Worm (Caenorhabditis elegans) whole organism, young adult: ENCODE data around the gene mpdu-1.

Source experiments
- F23B12.7 ChIP-seq: sonication (generic microtip); optimal IDR thresholded peaks from 2 replicates; lab custom pipeline; 2017; ENCODE audit warnings: missing genetic modification characterization, mild to moderate bottlenecking, missing compliant biosample characterization, antibody characterized with exemption, moderate library complexity; ENCODE audit not compliant: insufficient read depth
- F37B4.10 ChIP-seq: fragments of 200-800 bp; sonication (Bioruptor generic); IDR thresholded peaks from 2 replicates; pipeline ENCODE4 v1.3.6; 2022; ENCODE audit warnings: missing genetic modification characterization, missing compliant biosample characterization
- F39B2.1 ChIP-seq: fragments of 200-800 bp; sonication (Bioruptor generic); IDR thresholded peaks from 2 replicates; pipeline ENCODE4 v1.3.6; 2022; ENCODE audit warnings: missing genetic modification reagents, missing genetic modification characterization, missing compliant biosample characterization
- F52B5.7 ChIP-seq: sonication (generic microtip); optimal IDR thresholded peaks from 2 replicates; lab custom pipeline; 2016; ENCODE audit warnings: mild to moderate bottlenecking, missing genetic modification characterization, missing compliant biosample characterization
- T07F8.4 ChIP-seq: sonication (generic microtip); optimal IDR thresholded peaks from 2 replicates; lab custom pipeline; 2016; ENCODE audit warnings: mild to moderate bottlenecking, missing genetic modification characterization, moderate library complexity, missing compliant biosample characterization
- Y53G8AR.9 ChIP-seq: fragments of 200-800 bp; sonication (Bioruptor generic); conservative IDR thresholded peaks from 2 replicates; pipeline ENCODE4 v1.3.6; 2022; ENCODE audit warnings: missing genetic modification reagents, missing genetic modification characterization, missing compliant biosample characterization
- atf-7 ChIP-seq: sonication (generic microtip); optimal IDR thresholded peaks from 2 replicates; lab custom pipeline; 2017; ENCODE audit warnings: mild to moderate bottlenecking, missing genetic modification characterization, missing compliant biosample characterization
- athp-1 ChIP-seq: sonication (generic microtip); optimal IDR thresholded peaks from 2 replicates; lab custom pipeline; 2017; ENCODE audit warnings: mild to moderate bottlenecking, missing genetic modification characterization, missing compliant biosample characterization
- attf-3 ChIP-seq: fragments of 200-800 bp; sonication (Bioruptor generic); conservative IDR thresholded peaks from 2 replicates; pipeline ENCODE4 v1.3.6; 2022; ENCODE audit warnings: missing genetic modification reagents, missing genetic modification characterization, missing compliant biosample characterization
- bed-1 ChIP-seq: fragments of 200-800 bp; sonication (Bioruptor generic); IDR thresholded peaks from 2 replicates; pipeline ENCODE4 v1.3.6; 2022; ENCODE audit warnings: missing genetic modification reagents, missing genetic modification characterization, missing compliant biosample characterization
- cebp-2 ChIP-seq: fragments of 200-800 bp; sonication (Bioruptor generic); IDR thresholded peaks from 2 replicates; pipeline ENCODE4 v1.3.6; 2022; ENCODE audit warnings: missing genetic modification characterization, missing compliant biosample characterization
- ceh-58 ChIP-seq: fragments of 200-800 bp; sonication (Bioruptor generic); IDR thresholded peaks from 2 replicates; pipeline ENCODE4 v1.3.6; 2022; ENCODE audit warnings: missing genetic modification characterization, missing compliant biosample characterization
- egl-18 ChIP-seq: fragments of 200-800 bp; sonication (Bioruptor generic); IDR thresholded peaks from 2 replicates; pipeline ENCODE4 v1.3.6; 2022; ENCODE audit warnings: missing genetic modification reagents, missing genetic modification characterization, missing compliant biosample characterization
- ekl-4 ChIP-seq: fragments of 200-800 bp; sonication (Bioruptor generic); IDR thresholded peaks from 2 replicates; pipeline ENCODE4 v1.3.6; 2022; ENCODE audit warnings: missing genetic modification reagents, missing genetic modification characterization, missing compliant biosample characterization
- hlh-12 ChIP-seq: sonication (generic microtip); optimal IDR thresholded peaks from 2 replicates; lab custom pipeline; 2016; ENCODE audit warnings: missing genetic modification characterization, missing compliant biosample characterization
- let-607 ChIP-seq, 2 experiments: fragments of 200-800 bp in 1 of 2; sonication (Bioruptor generic) in 1 of 2; sonication (generic microtip) in 1 of 2; optimal IDR thresholded peaks; 2 replicates each; lab custom pipeline; 2016 to 2018; ENCODE audit warnings: mild to moderate bottlenecking in 2 of 2, missing compliant biosample characterization in 2 of 2, missing genetic modification characterization in 2 of 2, moderate library complexity in 2 of 2, missing genotype in 1 of 2
- lin-40 ChIP-seq: sonication (generic microtip); optimal IDR thresholded peaks from 2 replicates; lab custom pipeline; 2016; ENCODE audit warnings: missing genetic modification characterization, mild to moderate bottlenecking, missing compliant biosample characterization, missing genotype, missing genetic modification reagents
- lin-54 ChIP-seq: fragments of 200-800 bp; sonication (Bioruptor generic); optimal IDR thresholded peaks from 2 replicates; lab custom pipeline; 2018; ENCODE audit warnings: mild to moderate bottlenecking, missing genetic modification characterization, missing compliant biosample characterization
- lir-1 ChIP-seq: fragments of 200-800 bp; sonication (Bioruptor generic); conservative IDR thresholded peaks from 2 replicates; pipeline ENCODE4 v1.3.6; 2022; ENCODE audit warnings: missing genetic modification reagents, missing genetic modification characterization, missing compliant biosample characterization
- madf-6 ChIP-seq: fragments of 200-800 bp; sonication (Bioruptor generic); IDR thresholded peaks from 2 replicates; pipeline ENCODE4 v1.3.6; 2022; ENCODE audit warnings: missing genetic modification reagents, missing genetic modification characterization, missing compliant biosample characterization
- mel-28 ChIP-seq: sonication (generic microtip); optimal IDR thresholded peaks from 2 replicates; lab custom pipeline; 2016; ENCODE audit warnings: borderline replicate concordance, mild to moderate bottlenecking, missing genetic modification characterization, missing compliant biosample characterization
- mes-4 ChIP-seq: sonication (generic microtip); optimal IDR thresholded peaks from 2 replicates; lab custom pipeline; 2016; ENCODE audit warnings: missing genotype, missing genetic modification characterization, missing compliant biosample characterization
- mxl-1 ChIP-seq: sonication (generic microtip); optimal IDR thresholded peaks from 2 replicates; lab custom pipeline; 2016; ENCODE audit warnings: missing genetic modification characterization, missing compliant biosample characterization
- nfyb-1 ChIP-seq: fragments of 200-800 bp; sonication (Bioruptor generic); IDR thresholded peaks from 2 replicates; pipeline ENCODE4 v1.3.6; 2022; ENCODE audit warnings: missing genetic modification reagents, missing genetic modification characterization, missing compliant biosample characterization
- nhr-80 ChIP-seq: sonication (generic microtip); optimal IDR thresholded peaks from 2 replicates; lab custom pipeline; 2016; ENCODE audit warnings: missing genetic modification characterization, missing compliant biosample characterization
- pha-4 ChIP-seq: fragments of 150-350 bp; sonication (generic microtip); optimal IDR thresholded peaks from 2 replicates; lab custom pipeline; 2014; ENCODE audit warnings: missing biosample characterization, missing genetic modification reagents, missing genetic modification characterization
- rcor-1 ChIP-seq: fragments of 200-800 bp; sonication (Bioruptor generic); IDR thresholded peaks from 2 replicates; pipeline ENCODE4 v1.3.6; 2022; ENCODE audit warnings: missing genetic modification reagents, missing genetic modification characterization, missing compliant biosample characterization
- sea-2 ChIP-seq: fragments of 200-800 bp; sonication (Bioruptor generic); IDR thresholded peaks from 2 replicates; pipeline ENCODE4 v1.3.6; 2022; ENCODE audit warnings: missing genetic modification characterization, missing compliant biosample characterization
- snpc-1.3 ChIP-seq: sonication (generic microtip); optimal IDR thresholded peaks from 2 replicates; lab custom pipeline; 2017; ENCODE audit warnings: missing genetic modification characterization, mild to moderate bottlenecking, missing compliant biosample characterization, antibody characterized with exemption, moderate library complexity, missing genotype, missing genetic modification reagents; ENCODE audit not compliant: insufficient read depth
- snpc-4 ChIP-seq, 5 experiments: fragments of 150-350 bp in 1 of 5; sonication (generic microtip) in 4 of 5; optimal IDR thresholded peaks; 2 replicates each; lab custom pipeline; 2014 to 2018; ENCODE audit warnings: missing genetic modification characterization in 5 of 5, missing biosample characterization in 3 of 5, antibody characterized with exemption in 2 of 5, mild to moderate bottlenecking in 2 of 5, missing compliant biosample characterization in 2 of 5, missing genotype in 2 of 5, moderate library complexity in 2 of 5, missing genetic modification reagents in 1 of 5
- somi-1 ChIP-seq: fragments of 200-800 bp; sonication (Bioruptor generic); optimal IDR thresholded peaks from 2 replicates; lab custom pipeline; 2018; ENCODE audit warnings: mild to moderate bottlenecking, missing genetic modification characterization, missing compliant biosample characterization
- sptf-2 ChIP-seq: fragments of 200-800 bp; sonication (Bioruptor generic); optimal IDR thresholded peaks from 2 replicates; lab custom pipeline; 2018; ENCODE audit warnings: mild to moderate bottlenecking, missing genetic modification characterization, missing compliant biosample characterization
- tbx-9 ChIP-seq: sonication (generic microtip); optimal IDR thresholded peaks from 2 replicates; lab custom pipeline; 2016; ENCODE audit warnings: borderline replicate concordance, missing genetic modification characterization, inconsistent platforms, missing compliant biosample characterization
- ztf-25 ChIP-seq: fragments of 200-800 bp; sonication (Bioruptor generic); IDR thresholded peaks from 2 replicates; pipeline ENCODE4 v1.3.6; 2022; ENCODE audit warnings: missing genetic modification reagents, missing genetic modification characterization, missing compliant biosample characterization

The mpdu-1 gene

DNA sequence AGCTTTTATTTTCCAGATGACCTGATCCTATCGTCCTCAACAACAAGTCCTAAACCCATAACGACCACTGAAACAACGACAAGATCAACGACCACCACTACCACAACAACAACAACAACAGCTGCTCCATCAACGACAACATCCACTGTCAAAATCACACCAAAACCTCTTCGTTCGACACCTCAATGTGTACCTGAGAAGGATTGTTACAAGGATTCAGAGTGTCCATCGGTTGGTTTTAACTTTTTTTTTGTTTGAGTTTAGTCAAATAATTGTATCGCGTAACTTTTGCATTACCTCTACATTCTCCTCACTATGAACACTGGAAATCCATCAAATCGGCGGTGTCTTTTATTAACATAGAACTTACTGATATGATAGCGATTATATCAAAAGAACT lies 21.1 kb upstream of the mpdu-1 start:
- TF ChIP-seq athp-1 = no peak

DNA sequence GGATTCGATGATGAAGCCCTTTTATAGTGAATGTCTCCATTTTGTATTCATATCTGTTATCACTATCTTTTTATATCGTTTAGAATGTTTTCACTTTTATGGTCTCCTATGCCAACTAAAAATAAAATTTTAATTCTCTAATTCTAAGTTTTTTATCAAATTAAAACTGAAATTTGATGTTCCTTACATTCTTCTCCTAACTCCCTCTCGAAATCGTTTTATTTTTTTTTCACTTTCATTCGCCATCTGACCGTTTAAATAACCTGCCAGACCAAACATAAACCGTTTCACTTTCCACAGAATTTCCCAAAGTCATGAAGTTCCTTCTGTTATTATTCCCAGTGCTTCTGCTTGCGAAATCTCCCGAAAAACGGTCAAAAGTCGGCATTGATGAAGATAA lies 20.2 kb upstream of the mpdu-1 start, which contains the start of gene F52E1.5:
F52E1.5 (plus strand) TSS at position 301 of the 400 bp plus-strand sequence.
- TF ChIP-seq snpc-4 (GFP tag; optimal IDR thresholded peaks at IDR 0.05; lab: Kevin White, UChicago) = no peak
- no peak for TF ChIP-seq snpc-4 (tag; optimal IDR thresholded peaks at IDR 0.05; lab: Kevin White, UChicago)
- TF ChIP-seq lir-1 (GFP tag; lab: Robert Waterston, UW) = no peak
- TF ChIP-seq mel-28 = no peak
- TF ChIP-seq snpc-1.3 (tag; lab: Kevin White, UChicago) = no peak
- no peak for TF ChIP-seq bed-1 (GFP tag; lab: Robert Waterston, UW)
- no peak for TF ChIP-seq tbx-9
- TF ChIP-seq nfyb-1 = no peak
- no peak for TF ChIP-seq ztf-25 (GFP tag; lab: Robert Waterston, UW)

DNA sequence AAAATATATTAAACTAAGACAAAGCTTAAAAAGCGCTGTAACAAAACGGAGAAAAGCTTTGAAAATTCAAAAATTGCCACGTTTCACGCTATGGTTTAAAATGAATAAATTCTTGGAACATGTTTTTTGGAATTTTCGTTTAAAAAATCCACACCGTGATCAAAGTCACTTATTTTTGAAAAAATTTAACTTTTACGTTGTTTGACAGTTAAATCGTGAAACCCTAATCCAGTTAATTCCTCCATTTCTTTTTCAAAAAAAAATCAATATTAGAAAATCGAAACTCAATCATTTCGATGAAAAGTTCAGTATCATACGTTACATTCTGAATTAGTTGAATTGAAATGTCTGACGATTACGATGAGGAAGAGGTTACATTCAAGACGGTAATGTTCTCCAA lies 16.9 kb upstream of the mpdu-1 start, which contains the start of gene F38E1.3:
F38E1.3 (plus strand) TSS at position 301 of the 400 bp plus-strand sequence.
- TF ChIP-seq madf-6 (no peak), egl-18 (GFP tag; lab: Robert Waterston, UW) (no peak), let-607 (tag; optimal IDR thresholded peaks at IDR 0.05; lab: Kevin White, UChicago) (no peak), ekl-4 (GFP tag; lab: Robert Waterston, UW) (no peak)
- TF ChIP-seq, all 124 proteins: peak for 0

DNA sequence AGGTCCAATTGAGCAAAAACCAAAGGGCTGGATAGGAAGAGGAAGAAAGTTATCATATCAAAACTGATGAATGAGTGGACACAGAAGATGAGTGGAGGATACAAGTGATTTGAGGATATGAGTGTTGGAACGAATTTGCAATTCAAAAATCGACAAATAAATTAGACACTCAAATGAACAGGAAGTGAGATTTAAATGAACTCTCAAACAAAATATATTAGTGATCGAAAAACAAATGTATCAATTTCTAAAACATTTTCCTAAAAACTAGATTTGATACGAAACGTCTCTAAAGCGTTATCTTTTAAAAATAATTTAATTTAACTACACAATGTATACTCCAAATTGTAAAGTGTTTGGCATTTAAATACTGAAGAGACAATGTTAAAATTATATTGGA lies 16.5 kb upstream of the mpdu-1 start, which contains the start of gene F38E1.10:
F38E1.10 (minus strand) TSS at position 101 of the 400 bp plus-strand sequence.
- TF ChIP-seq Y53G8AR.9 (GFP tag; lab: Robert Waterston, UW) = no peak

DNA sequence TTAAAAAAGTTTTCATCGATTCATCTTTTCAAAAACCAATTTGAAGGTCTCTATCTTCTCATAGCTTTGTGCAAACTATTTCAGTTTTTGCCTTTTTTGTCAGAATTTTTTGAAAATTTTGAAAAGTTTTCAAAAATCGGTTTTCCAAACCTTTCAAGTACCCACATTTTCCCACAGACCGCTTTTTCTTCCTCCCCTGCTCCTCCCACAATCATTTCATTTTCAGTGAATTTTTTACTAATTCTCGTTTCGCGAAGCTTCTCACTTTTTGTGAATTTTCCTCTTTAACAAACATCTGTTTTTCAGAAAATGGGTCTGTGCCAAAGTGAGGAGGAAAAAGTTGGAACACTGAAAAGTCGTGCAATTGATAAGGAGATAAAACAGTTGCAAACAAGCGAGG lies 11.7 kb upstream of the mpdu-1 start, which contains the start of gene gpa-2:
gpa-2 (plus strand) TSS at position 301 of the 400 bp plus-strand sequence.
- TF ChIP-seq F52B5.7 (tag; lab: Kevin White, UChicago) = no peak
- TF ChIP-seq attf-3 (GFP tag; lab: Robert Waterston, UW) = no peak
- TF ChIP-seq F37B4.10 (GFP tag; lab: Robert Waterston, UW) = no peak
- TF ChIP-seq mes-4 = no peak
- TF ChIP-seq lin-54 (GFP tag; lab: Kevin White, UChicago) = no peak
- TF ChIP-seq atf-7 = no peak

DNA sequence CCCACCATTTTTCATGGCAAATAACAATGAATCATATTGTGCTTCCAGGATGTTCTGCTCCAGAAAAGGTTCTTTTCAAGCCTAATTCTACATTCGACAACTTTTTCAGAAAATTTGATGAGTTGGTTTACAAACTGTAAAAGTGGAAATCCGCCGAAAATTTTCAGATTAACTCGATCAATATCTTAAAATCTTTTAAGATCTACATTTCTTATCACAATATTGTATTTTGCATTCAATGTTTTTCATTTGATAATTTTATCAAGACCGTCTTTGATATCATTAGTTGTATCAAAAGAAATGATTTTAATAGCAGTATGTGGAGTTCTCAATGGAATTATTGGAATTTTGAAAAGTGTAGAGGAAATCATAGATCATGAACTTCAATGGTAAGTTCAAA lies 829 bp upstream of the mpdu-1 start, which contains the start of gene F38E1.6:
F38E1.6 (plus strand) TSS at position 301 of the 400 bp plus-strand sequence.
- no peak for TF ChIP-seq sea-2
- no peak for TF ChIP-seq pha-4 (tag; lab: Kevin White, UChicago)
- TF ChIP-seq rcor-1 (GFP tag; lab: Robert Waterston, UW) = no peak
- TF ChIP-seq somi-1 (GFP tag; lab: Kevin White, UChicago) = no peak
- TF ChIP-seq mes-4 = no peak
- TF ChIP-seq lin-40 (tag; lab: Kevin White, UChicago) = no peak
- TF ChIP-seq ceh-58 = no peak
- TF ChIP-seq cebp-2 = no peak
- no peak for TF ChIP-seq sptf-2 (GFP tag; lab: Kevin White, UChicago)
- TF ChIP-seq nhr-80 = no peak
- TF ChIP-seq hlh-12 (tag; lab: Kevin White, UChicago) = no peak
- no peak for TF ChIP-seq lin-54 (GFP tag; lab: Kevin White, UChicago)
- no peak for TF ChIP-seq F39B2.1
- TF ChIP-seq F23B12.7 (tag; lab: Kevin White, UChicago) = no peak
- no peak for TF ChIP-seq F37B4.10 (GFP tag; lab: Robert Waterston, UW)
- TF ChIP-seq T07F8.4 (tag; lab: Kevin White, UChicago) = no peak
- TF ChIP-seq mxl-1 (tag; lab: Kevin White, UChicago) = no peak
